Worm (Caenorhabditis elegans): Measurements from ENCODE around the gene Y11D7A.19.

- TF ChIP-seq alr-1 (tag; optimal IDR thresholded peaks at IDR 0.05) (no peak), unc-39 (tag; optimal IDR thresholded peaks at IDR 0.05) (no peak), unc-62 (GFP tag; optimal IDR thresholded peaks at IDR 0.05) (no peak), dmd-4 (tag; optimal IDR thresholded peaks at IDR 0.05) (no peak), R02D3.7 (tag; optimal IDR thresholded peaks at IDR 0.05) (no peak), elt-3 (tag; optimal IDR thresholded peaks at IDR 0.05) (no peak), nhr-237 (tag; optimal IDR thresholded peaks at IDR 0.05) (no peak), nhr-11 (tag; optimal IDR thresholded peaks at IDR 0.05) (no peak), ztf-11 (tag; optimal IDR thresholded peaks at IDR 0.05) (no peak), ZK546.5 (tag; optimal IDR thresholded peaks at IDR 0.05) (no peak), mab-5 (tag; optimal IDR thresholded peaks at IDR 0.05) (no peak), lin-11 (tag; optimal IDR thresholded peaks at IDR 0.05) (no peak), lin-13 (GFP tag; optimal IDR thresholded peaks at IDR 0.05) (no peak), nhr-23 (tag; optimal IDR thresholded peaks at IDR 0.05) (no peak)
Measured at ce11 chrIV:9245423-9245822, 20.9 kb downstream of the Y11D7A.19 start, which contains the start of gene Y11D7A.5.

Data from whole organism, L2 larva.